Fruit fly (Drosophila melanogaster) whole organism, embryonic: Measurements from ENCODE around the gene CG15141.

Experiments used
- Bdp1 ChIP-seq: fragments of 200-800 bp; sonication (Bioruptor generic); optimal IDR thresholded peaks from 3 replicates; lab custom pipeline; 2016; ENCODE audit warnings: missing biosample characterization, missing genetic modification characterization
- CG10543 ChIP-seq: fragments of 200-800 bp; sonication (Bioruptor generic); optimal IDR thresholded peaks from 3 replicates; lab custom pipeline; 2017; ENCODE audit warnings: missing biosample characterization, mild to moderate bottlenecking, missing genetic modification characterization, moderate library complexity
- CG31388 ChIP-seq: fragments of 200-800 bp; sonication (Bioruptor generic); optimal IDR thresholded peaks from 2 replicates; lab custom pipeline; 2016; ENCODE audit warnings: missing biosample characterization, missing genetic modification characterization
- CG6689 ChIP-seq: fragments of 200-800 bp; sonication (Bioruptor generic); IDR thresholded peaks from 2 replicates; pipeline ENCODE4 v1.3.6; 2022; ENCODE audit warnings: missing biosample characterization, missing genetic modification characterization
- CG6813 ChIP-seq: fragments of 200-800 bp; sonication (Bioruptor generic); optimal IDR thresholded peaks from 2 replicates; lab custom pipeline; 2017; ENCODE audit warnings: missing biosample characterization, missing genetic modification characterization, mild to moderate bottlenecking, moderate library complexity, missing genetic modification reagents
- Hr39 ChIP-seq: fragments of >200 bp; optimal IDR thresholded peaks from 2 replicates; lab custom pipeline; 2017
- jigr1 ChIP-seq: fragments of 200-800 bp; sonication (Bioruptor generic); IDR thresholded peaks from 3 replicates; pipeline ENCODE4 v1.3.6; 2022; ENCODE audit warnings: missing biosample characterization, missing genetic modification characterization
- kay ChIP-seq: fragments of 200-800 bp; sonication (Bioruptor generic); optimal IDR thresholded peaks from 2 replicates; lab custom pipeline; 2016; ENCODE audit warnings: missing biosample characterization, missing genetic modification characterization
- klu ChIP-seq: fragments of 200-800 bp; sonication (Bioruptor generic); IDR thresholded peaks from 2 replicates; pipeline ENCODE4 v1.3.6; 2022; ENCODE audit warnings: missing biosample characterization, missing genetic modification characterization
- nau ChIP-seq: fragments of 200-800 bp; sonication (Bioruptor generic); optimal IDR thresholded peaks from 3 replicates; lab custom pipeline; 2017; ENCODE audit warnings: missing biosample characterization, mild to moderate bottlenecking, missing genetic modification characterization, missing genetic modification reagents
- pb ChIP-seq: fragments of 200-800 bp; sonication (Bioruptor generic); optimal IDR thresholded peaks from 3 replicates; lab custom pipeline; 2016; ENCODE audit warnings: missing biosample characterization, missing genetic modification characterization
- sisA ChIP-seq: fragments of 200-800 bp; sonication (Bioruptor generic); IDR thresholded peaks from 2 replicates; pipeline ENCODE4 v1.3.6; 2022; ENCODE audit warnings: missing biosample characterization, missing genetic modification characterization
- slp2 ChIP-seq: fragments of 200-800 bp; sonication (Bioruptor generic); optimal IDR thresholded peaks from 2 replicates; lab custom pipeline; 2016; ENCODE audit warnings: missing biosample characterization, missing genetic modification characterization
- toy ChIP-seq: fragments of 200-800 bp; sonication (Bioruptor generic); IDR thresholded peaks from 2 replicates; pipeline ENCODE4 v1.3.6; 2022; ENCODE audit warnings: missing biosample characterization, missing genetic modification characterization

DNA sequence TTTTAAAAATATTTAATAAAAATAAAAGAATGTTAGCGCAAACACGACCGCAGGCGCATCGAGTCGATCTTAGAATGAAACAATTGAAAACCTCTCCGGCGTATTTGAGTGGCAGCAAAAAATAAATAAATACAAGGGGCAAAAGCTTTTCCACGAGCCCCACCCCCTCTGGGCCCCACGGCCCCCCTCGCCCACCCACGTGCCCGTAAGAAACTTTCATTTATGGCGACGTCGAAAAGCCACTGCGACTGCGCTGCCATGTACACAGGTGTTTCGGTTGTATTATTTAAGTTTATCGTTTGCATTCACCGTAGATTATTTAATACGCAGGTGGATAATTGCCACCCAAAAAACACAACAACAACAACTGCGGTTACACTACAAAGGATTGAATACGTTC, 38.0 kb downstream of the CG15141 start:
- peak; percentile 46 for TF ChIP-seq CG10543 (GFP tag; lab: Kevin White, UChicago)
- TF ChIP-seq kay (GFP tag; lab: Kevin White, UChicago) = no peak
- no peak for TF ChIP-seq CG6689 (GFP tag; lab: Robert Waterston, UW)
- TF ChIP-seq pb (GFP tag; lab: Kevin White, UChicago) = no peak
- TF ChIP-seq klu (GFP tag; lab: Robert Waterston, UW) = no peak
- no peak for TF ChIP-seq Hr39 (lab: Kevin White, UChicago)
- TF ChIP-seq slp2 (GFP tag; lab: Kevin White, UChicago) = no peak
- TF ChIP-seq sisA = no peak
- no peak for TF ChIP-seq toy (GFP tag; lab: Robert Waterston, UW)
- no peak for TF ChIP-seq Bdp1 (GFP tag; lab: Kevin White, UChicago)
- TF ChIP-seq nau (GFP tag; lab: Kevin White, UChicago) = no peak
- TF ChIP-seq CG6813 (GFP tag; lab: Kevin White, UChicago) = peak; percentile 42
- no peak for TF ChIP-seq jigr1 (GFP tag; lab: Robert Waterston, UW)
- TF ChIP-seq CG31388 = no peak
